Fruit fly (Drosophila melanogaster) whole organism, adult: ENCODE measurements around the gene skd.

Experiments used
- CG12768 ChIP-seq: fragments of 200-800 bp; sonication (Bioruptor generic); optimal IDR thresholded peaks from 2 replicates; lab custom pipeline; 2017; ENCODE audit warnings: missing biosample characterization, missing genetic modification characterization, mild to moderate bottlenecking, moderate library complexity, missing genetic modification reagents
- CG14711 ChIP-seq: fragments of 200-800 bp; sonication (Bioruptor generic); optimal IDR thresholded peaks from 2 replicates; lab custom pipeline; 2018; ENCODE audit warnings: missing biosample characterization, mild to moderate bottlenecking, missing genetic modification characterization, moderate library complexity
- CG7045 ChIP-seq: fragments of 200-800 bp; sonication (Bioruptor generic); optimal IDR thresholded peaks from 2 replicates; lab custom pipeline; 2017; ENCODE audit warnings: missing biosample characterization, mild to moderate bottlenecking, missing genetic modification characterization
- CG7101 ChIP-seq: fragments of 200-800 bp; sonication (Bioruptor generic); optimal IDR thresholded peaks from 2 replicates; lab custom pipeline; 2018; ENCODE audit warnings: missing biosample characterization, mild to moderate bottlenecking, missing genetic modification characterization, moderate library complexity
- Crg-1 ChIP-seq: fragments of 200-800 bp; sonication (Bioruptor generic); optimal IDR thresholded peaks from 2 replicates; lab custom pipeline; 2016; ENCODE audit warnings: missing biosample characterization, missing genetic modification characterization
- Hr96 ChIP-seq: fragments of 200-800 bp; sonication (Bioruptor generic); optimal IDR thresholded peaks from 2 replicates; lab custom pipeline; 2016; ENCODE audit warnings: missing biosample characterization, missing genetic modification characterization
- Mnt ChIP-seq: fragments of 200-800 bp; sonication (Bioruptor generic); optimal IDR thresholded peaks from 2 replicates; lab custom pipeline; 2016; ENCODE audit warnings: missing biosample characterization, mild to moderate bottlenecking, missing genetic modification characterization
- bab1 ChIP-seq: fragments of 200-800 bp; sonication (Bioruptor generic); optimal IDR thresholded peaks from 3 replicates; lab custom pipeline; 2019; ENCODE audit warnings: missing biosample characterization, mild to moderate bottlenecking, missing genetic modification characterization, moderate library complexity
- cnc ChIP-seq, 2 experiments: fragments of >200 bp; optimal IDR thresholded peaks; 2 replicates each; lab custom pipeline; 2017
- kay ChIP-seq: fragments of 200-800 bp; sonication (Bioruptor generic); peaks from one replicate; lab custom pipeline; 2016; ENCODE audit warnings: missing biosample characterization, missing genetic modification characterization, borderline replicate concordance
- pad ChIP-seq: fragments of 200-800 bp; sonication (Bioruptor generic); optimal IDR thresholded peaks from 3 replicates; lab custom pipeline; 2017; ENCODE audit warnings: missing biosample characterization, missing genetic modification characterization, mild to moderate bottlenecking, moderate library complexity, missing genetic modification reagents
- tj ChIP-seq: fragments of 200-800 bp; sonication (Bioruptor generic); optimal IDR thresholded peaks from 3 replicates; lab custom pipeline; 2017; ENCODE audit warnings: missing biosample characterization, mild to moderate bottlenecking, missing genetic modification characterization, moderate library complexity
- toe ChIP-seq: fragments of 200-800 bp; sonication (Bioruptor generic); optimal IDR thresholded peaks from 2 replicates; lab custom pipeline; 2016; ENCODE audit warnings: missing biosample characterization, missing genetic modification characterization

DNA sequence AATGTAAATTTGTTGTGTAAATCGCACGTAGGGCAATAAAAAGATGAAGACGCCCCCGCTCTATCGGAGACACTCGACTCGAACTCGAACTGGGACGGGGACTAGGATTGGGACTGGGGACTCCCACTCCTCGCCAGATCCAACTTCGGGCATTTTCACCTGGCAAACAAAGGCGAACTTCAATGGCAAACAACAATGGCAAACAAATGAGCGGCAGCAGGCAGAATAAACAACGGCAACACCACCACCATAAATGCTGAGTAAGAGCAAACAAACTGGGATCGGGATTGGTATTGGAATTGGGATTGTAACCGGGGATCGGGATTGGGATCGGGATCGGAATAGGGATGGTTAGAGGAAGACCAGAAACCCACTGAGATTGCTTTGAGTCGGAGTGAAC is 83.1 kb downstream of the skd start:
- no peak for TF ChIP-seq Mnt (GFP tag; lab: Kevin White, UChicago)
- no peak for TF ChIP-seq CG7045 (GFP tag; lab: Kevin White, UChicago)
- TF ChIP-seq bab1 (GFP tag; lab: Kevin White, UChicago), result no peak
- no peak for TF ChIP-seq CG14711
- TF ChIP-seq tj (GFP tag; lab: Kevin White, UChicago), result no peak
- no peak for TF ChIP-seq pad
- no peak for TF ChIP-seq cnc (optimal IDR thresholded peaks at IDR 0.05; lab: Kevin White, UChicago)
- TF ChIP-seq CG7101 (tag; lab: Kevin White, UChicago), result no peak
- no peak for TF ChIP-seq Crg-1 (GFP tag; lab: Kevin White, UChicago)
- no peak for TF ChIP-seq Hr96 (GFP tag; lab: Kevin White, UChicago)
- TF ChIP-seq kay, result no peak
- no peak for TF ChIP-seq CG12768 (GFP tag; lab: Kevin White, UChicago)
- no peak for TF ChIP-seq toe (GFP tag; lab: Kevin White, UChicago)
